Worm (Caenorhabditis elegans) whole organism, young adult: ENCODE measurements around the gene H20J04.9.

Experiments
- B0035.1 ChIP-seq: sonication (generic microtip); optimal IDR thresholded peaks from 2 replicates; lab custom pipeline; 2016; ENCODE audit warnings: missing genetic modification characterization, mild to moderate bottlenecking, missing compliant biosample characterization, missing genotype, missing genetic modification reagents
- F10E7.11 ChIP-seq: sonication (generic microtip); optimal IDR thresholded peaks from 2 replicates; lab custom pipeline; 2017; ENCODE audit warnings: mild to moderate bottlenecking, missing genetic modification characterization, moderate library complexity, missing compliant biosample characterization
- F23B12.7 ChIP-seq: sonication (generic microtip); optimal IDR thresholded peaks from 2 replicates; lab custom pipeline; 2017; ENCODE audit warnings: missing genetic modification characterization, mild to moderate bottlenecking, missing compliant biosample characterization, antibody characterized with exemption, moderate library complexity; ENCODE audit not compliant: insufficient read depth
- F37B4.10 ChIP-seq: fragments of 200-800 bp; sonication (Bioruptor generic); IDR thresholded peaks from 2 replicates; pipeline ENCODE4 v1.3.6; 2022; ENCODE audit warnings: missing genetic modification characterization, missing compliant biosample characterization
- F57A8.1 ChIP-seq: fragments of 200-800 bp; sonication (Bioruptor generic); optimal IDR thresholded peaks from 2 replicates; lab custom pipeline; 2018; ENCODE audit warnings: mild to moderate bottlenecking, missing genetic modification characterization, moderate library complexity, missing compliant biosample characterization
- K12H6.12 ChIP-seq: fragments of 200-800 bp; sonication (Bioruptor generic); optimal IDR thresholded peaks from 2 replicates; lab custom pipeline; 2018; ENCODE audit warnings: mild to moderate bottlenecking, missing genetic modification characterization, missing compliant biosample characterization
- T26A5.8 ChIP-seq: sonication (generic microtip); optimal IDR thresholded peaks from 2 replicates; lab custom pipeline; 2016; ENCODE audit warnings: missing genetic modification characterization, missing compliant biosample characterization
- Y53G8AR.9 ChIP-seq: fragments of 200-800 bp; sonication (Bioruptor generic); conservative IDR thresholded peaks from 2 replicates; pipeline ENCODE4 v1.3.6; 2022; ENCODE audit warnings: missing genetic modification reagents, missing genetic modification characterization, missing compliant biosample characterization
- Y56A3A.18 ChIP-seq: fragments of 200-800 bp; sonication (Bioruptor generic); IDR thresholded peaks from 2 replicates; pipeline ENCODE4 v1.3.6; 2022; ENCODE audit warnings: missing genetic modification reagents, missing genetic modification characterization, missing compliant biosample characterization
- atf-7 ChIP-seq: sonication (generic microtip); optimal IDR thresholded peaks from 2 replicates; lab custom pipeline; 2017; ENCODE audit warnings: mild to moderate bottlenecking, missing genetic modification characterization, missing compliant biosample characterization
- attf-5 ChIP-seq: fragments of 200-800 bp; sonication (Bioruptor generic); optimal IDR thresholded peaks from 2 replicates; lab custom pipeline; 2018; ENCODE audit warnings: mild to moderate bottlenecking, missing genetic modification characterization, missing compliant biosample characterization
- ceh-40 ChIP-seq: fragments of 200-800 bp; sonication (Bioruptor generic); IDR thresholded peaks from 2 replicates; pipeline ENCODE4 v1.3.6; 2022; ENCODE audit warnings: missing genetic modification characterization, missing compliant biosample characterization
- ceh-79 ChIP-seq: sonication (generic microtip); optimal IDR thresholded peaks from 2 replicates; lab custom pipeline; 2017; ENCODE audit warnings: mild to moderate bottlenecking, missing genetic modification characterization, missing compliant biosample characterization
- ceh-91 ChIP-seq: fragments of 200-800 bp; sonication (Bioruptor generic); IDR thresholded peaks from 2 replicates; pipeline ENCODE4 v1.3.6; 2022; ENCODE audit warnings: missing genetic modification reagents, missing genetic modification characterization, missing compliant biosample characterization
- dpff-1 ChIP-seq: sonication (generic microtip); optimal IDR thresholded peaks from 2 replicates; lab custom pipeline; 2017; ENCODE audit warnings: mild to moderate bottlenecking, missing genetic modification characterization, missing compliant biosample characterization
- dpl-1 ChIP-seq: fragments of 150-350 bp; optimal IDR thresholded peaks from 2 replicates; lab custom pipeline; 2014; ENCODE audit warnings: missing biosample characterization, missing genetic modification reagents, missing genetic modification characterization
- efl-1 ChIP-seq: fragments of 150-350 bp; optimal IDR thresholded peaks from 2 replicates; lab custom pipeline; 2014; ENCODE audit warnings: missing biosample characterization, missing genetic modification reagents, missing genetic modification characterization
- egrh-3 ChIP-seq: fragments of 200-800 bp; sonication (Bioruptor generic); IDR thresholded peaks from 2 replicates; pipeline ENCODE4 v1.3.6; 2022; ENCODE audit warnings: missing genetic modification reagents, missing genetic modification characterization, missing compliant biosample characterization
- let-526 ChIP-seq: fragments of 200-800 bp; sonication (Bioruptor generic); IDR thresholded peaks from 2 replicates; pipeline ENCODE4 v1.3.6; 2022; ENCODE audit warnings: missing genetic modification reagents, missing genetic modification characterization, missing compliant biosample characterization
- let-607 ChIP-seq, 2 experiments: fragments of 200-800 bp in 1 of 2; sonication (Bioruptor generic) in 1 of 2; sonication (generic microtip) in 1 of 2; optimal IDR thresholded peaks; 2 replicates each; lab custom pipeline; 2016 to 2018; ENCODE audit warnings: mild to moderate bottlenecking in 2 of 2, missing compliant biosample characterization in 2 of 2, missing genetic modification characterization in 2 of 2, moderate library complexity in 2 of 2, missing genotype in 1 of 2
- lin-35 ChIP-seq, 3 experiments: fragments of 150-350 bp in 2 of 3; sonication (generic microtip) in 1 of 3; optimal IDR thresholded peaks; 2 replicates each; lab custom pipeline; 2014 to 2018; ENCODE audit warnings: missing biosample characterization in 3 of 3, missing genetic modification characterization in 3 of 3, missing genetic modification reagents in 3 of 3
- lin-54 ChIP-seq: fragments of 200-800 bp; sonication (Bioruptor generic); optimal IDR thresholded peaks from 2 replicates; lab custom pipeline; 2018; ENCODE audit warnings: mild to moderate bottlenecking, missing genetic modification characterization, missing compliant biosample characterization
- lir-1 ChIP-seq: fragments of 200-800 bp; sonication (Bioruptor generic); conservative IDR thresholded peaks from 2 replicates; pipeline ENCODE4 v1.3.6; 2022; ENCODE audit warnings: missing genetic modification reagents, missing genetic modification characterization, missing compliant biosample characterization
- lsl-1 ChIP-seq: fragments of 200-800 bp; sonication (Bioruptor generic); optimal IDR thresholded peaks from 2 replicates; lab custom pipeline; 2018; ENCODE audit warnings: mild to moderate bottlenecking, missing genetic modification characterization, moderate library complexity, missing compliant biosample characterization
- madf-6 ChIP-seq: fragments of 200-800 bp; sonication (Bioruptor generic); IDR thresholded peaks from 2 replicates; pipeline ENCODE4 v1.3.6; 2022; ENCODE audit warnings: missing genetic modification reagents, missing genetic modification characterization, missing compliant biosample characterization
- mes-4 ChIP-seq: sonication (generic microtip); optimal IDR thresholded peaks from 2 replicates; lab custom pipeline; 2016; ENCODE audit warnings: missing genotype, missing genetic modification characterization, missing compliant biosample characterization
- nfya-2 ChIP-seq: fragments of 200-800 bp; sonication (Bioruptor generic); IDR thresholded peaks from 2 replicates; pipeline ENCODE4 v1.3.6; 2022; ENCODE audit warnings: missing genetic modification reagents, missing genetic modification characterization, missing compliant biosample characterization
- pha-4 ChIP-seq: fragments of 150-350 bp; sonication (generic microtip); optimal IDR thresholded peaks from 2 replicates; lab custom pipeline; 2014; ENCODE audit warnings: missing biosample characterization, missing genetic modification reagents, missing genetic modification characterization
- sdz-38 ChIP-seq: sonication (generic microtip); optimal IDR thresholded peaks from 2 replicates; lab custom pipeline; 2016; ENCODE audit warnings: missing genotype, missing genetic modification characterization, missing compliant biosample characterization
- snpc-1.1 ChIP-seq: sonication (generic microtip); optimal IDR thresholded peaks from 2 replicates; lab custom pipeline; 2017; ENCODE audit warnings: missing genetic modification characterization, mild to moderate bottlenecking, missing compliant biosample characterization, antibody characterized with exemption, moderate library complexity, missing genotype, missing genetic modification reagents; ENCODE audit not compliant: insufficient read depth
- snpc-1.3 ChIP-seq: sonication (generic microtip); optimal IDR thresholded peaks from 2 replicates; lab custom pipeline; 2017; ENCODE audit warnings: missing genetic modification characterization, mild to moderate bottlenecking, missing compliant biosample characterization, antibody characterized with exemption, moderate library complexity, missing genotype, missing genetic modification reagents; ENCODE audit not compliant: insufficient read depth
- ztf-18 ChIP-seq: sonication (generic microtip); optimal IDR thresholded peaks from 2 replicates; lab custom pipeline; 2016; ENCODE audit warnings: missing genotype, mild to moderate bottlenecking, missing genetic modification characterization, missing compliant biosample characterization
- ztf-22 ChIP-seq: fragments of 200-800 bp; sonication (Bioruptor generic); optimal IDR thresholded peaks from 2 replicates; lab custom pipeline; 2018; ENCODE audit warnings: mild to moderate bottlenecking, missing genetic modification characterization, moderate library complexity, missing compliant biosample characterization

Gene H20J04.9

ce11 chrII:4322871-4323270 lies 28.1 kb upstream of the H20J04.9 start, which contains the start of gene H20J04.6:
H20J04.6 (plus strand) TSS chrII:4323256.
- TF ChIP-seq attf-5 (GFP tag; lab: Kevin White, UChicago) (no peak), lin-54 (peak; percentile 13), let-526 (GFP tag; lab: Robert Waterston, UW) (no peak), snpc-1.3 (tag; lab: Kevin White, UChicago) (peak; percentile 10), madf-6 (GFP tag; lab: Robert Waterston, UW) (peak; percentile 27; the same call in 1 of the 2 replicates), B0035.1 (tag; lab: Kevin White, UChicago) (no peak), lsl-1 (GFP tag; lab: Kevin White, UChicago) (peak; percentile 19), ztf-22 (GFP tag; lab: Kevin White, UChicago) (no peak)

- no peak for TF ChIP-seq K12H6.12 (tag; lab: Kevin White, UChicago)
- TF ChIP-seq lir-1 (GFP tag; lab: Robert Waterston, UW), result no peak
- no peak for TF ChIP-seq pha-4
- no peak for TF ChIP-seq F10E7.11 (tag; lab: Kevin White, UChicago)
- TF ChIP-seq atf-7, result no peak
- TF ChIP-seq dpl-1 (GFP tag; lab: Kevin White, UChicago), result no peak
- no peak for TF ChIP-seq let-607 (tag; optimal IDR thresholded peaks at IDR 0.05; lab: Kevin White, UChicago)
- TF ChIP-seq nfya-2 (GFP tag; lab: Robert Waterston, UW), result no peak
- TF ChIP-seq T26A5.8, result no peak
- TF ChIP-seq F57A8.1 (GFP tag; lab: Kevin White, UChicago), result no peak
- TF ChIP-seq attf-5 (GFP tag; lab: Kevin White, UChicago), result no peak
- TF ChIP-seq ztf-18 (tag; lab: Kevin White, UChicago), result no peak
- TF ChIP-seq let-526 (GFP tag; lab: Robert Waterston, UW), result no peak
- TF ChIP-seq ceh-91 (GFP tag; lab: Robert Waterston, UW), result no peak
Measured at ce11 chrII:4324061-4324460, 26.9 kb upstream of the H20J04.9 start, which contains the start of gene mog-2. mog-2 (plus strand) TSS chrII:4324361.

- TF ChIP-seq snpc-1.1 (no peak), F23B12.7 (tag; lab: Kevin White, UChicago) (no peak), lin-35 (GFP tag; optimal IDR thresholded peaks at IDR 0.05; lab: Kevin White, UChicago) (no peak), F37B4.10 (GFP tag; lab: Robert Waterston, UW) (no peak), lir-1 (GFP tag; lab: Robert Waterston, UW) (no peak), mes-4 (no peak), egrh-3 (no peak), Y53G8AR.9 (GFP tag; lab: Robert Waterston, UW) (no peak), sdz-38 (tag; lab: Kevin White, UChicago) (no peak), ceh-79 (no peak), efl-1 (no peak), dpff-1 (tag; lab: Kevin White, UChicago) (no peak), attf-5 (GFP tag; lab: Kevin White, UChicago) (no peak), Y56A3A.18 (no peak)
- TF ChIP-seq, all 124 proteins: peak for 0
Measured at ce11 chrII:4326420-4326819, 24.6 kb upstream of the H20J04.9 start, which contains the start of gene pfd-2. pfd-2 (plus strand) TSS chrII:4326720.

ce11 chrII:4328716-4329115 lies 22.3 kb upstream of the H20J04.9 start, which contains the start of gene H20J04.4:
H20J04.4 (plus strand) TSS chrII:4329016.
- TF ChIP-seq dpff-1 (tag; lab: Kevin White, UChicago) (no peak), T26A5.8 (no peak), ceh-40 (GFP tag; lab: Robert Waterston, UW) (no peak)
